Worm (Caenorhabditis elegans) whole organism, L3 larva: ENCODE measurements around the gene H03E18.1.

ENCODE experiments used
- R02D3.7 ChIP-seq: fragments of 150-350 bp; optimal IDR thresholded peaks from 2 replicates; lab custom pipeline; 2014; ENCODE audit warnings: missing biosample characterization, missing genetic modification characterization
- daf-12 ChIP-seq: fragments of 150-350 bp; optimal IDR thresholded peaks from 2 replicates; lab custom pipeline; 2014; ENCODE audit warnings: missing biosample characterization, missing genetic modification reagents, missing genetic modification characterization
- fos-1 ChIP-seq: fragments of 150-350 bp; optimal IDR thresholded peaks from 2 replicates; lab custom pipeline; 2014; ENCODE audit warnings: missing biosample characterization, missing genetic modification characterization
- lin-39 ChIP-seq: fragments of 150-350 bp; optimal IDR thresholded peaks from 2 replicates; lab custom pipeline; 2018; ENCODE audit warnings: missing biosample characterization, missing genetic modification reagents, missing genetic modification characterization
- mml-1 ChIP-seq: fragments of 150-350 bp; sonication (generic microtip); optimal IDR thresholded peaks from 3 replicates; lab custom pipeline; 2014; ENCODE audit warnings: missing biosample characterization, missing genetic modification characterization
- nfya-1 ChIP-seq: sonication (generic microtip); optimal IDR thresholded peaks from 2 replicates; lab custom pipeline; 2017; ENCODE audit warnings: missing genetic modification characterization, mild to moderate bottlenecking, missing compliant biosample characterization, antibody characterized with exemption, moderate library complexity; ENCODE audit not compliant: insufficient read depth
- nhr-12 ChIP-seq: fragments of 150-350 bp; optimal IDR thresholded peaks from 2 replicates; lab custom pipeline; 2014; ENCODE audit warnings: missing biosample characterization, missing genetic modification characterization
- nhr-23 ChIP-seq: fragments of 150-350 bp; optimal IDR thresholded peaks from 2 replicates; lab custom pipeline; 2014; ENCODE audit warnings: missing biosample characterization, missing genetic modification reagents, missing genetic modification characterization
- nhr-77 ChIP-seq: fragments of 150-350 bp; optimal IDR thresholded peaks from 2 replicates; lab custom pipeline; 2014; ENCODE audit warnings: missing biosample characterization, missing genetic modification characterization
- pqm-1 ChIP-seq: fragments of 150-350 bp; optimal IDR thresholded peaks from 2 replicates; lab custom pipeline; 2017; ENCODE audit warnings: missing biosample characterization, missing genetic modification characterization, inconsistent platforms
- unc-62 ChIP-seq: fragments of 150-350 bp; sonication (generic microtip); optimal IDR thresholded peaks from 4 replicates; lab custom pipeline; 2014; ENCODE audit warnings: missing biosample characterization, missing genetic modification reagents, missing genetic modification characterization
- ztf-11 ChIP-seq: fragments of 150-350 bp; optimal IDR thresholded peaks from 2 replicates; lab custom pipeline; 2014; ENCODE audit warnings: missing biosample characterization, missing genetic modification characterization

- TF ChIP-seq pqm-1 (tag; lab: Kevin White, UChicago) (no peak), nhr-77 (tag; lab: Kevin White, UChicago) (no peak), daf-12 (tag; lab: Kevin White, UChicago) (no peak), nhr-23 (tag; lab: Kevin White, UChicago) (no peak), lin-39 (tag; lab: Kevin White, UChicago) (no peak), R02D3.7 (tag; lab: Kevin White, UChicago) (no peak), nhr-12 (tag; lab: Kevin White, UChicago) (no peak), fos-1 (no peak), nfya-1 (tag; lab: Kevin White, UChicago) (no peak), unc-62 (GFP tag; lab: Kevin White, UChicago) (no peak), mml-1 (no peak), ztf-11 (tag; lab: Kevin White, UChicago) (no peak)
Measured at ce11 chrX:8460958-8461357, 46.7 kb upstream of the H03E18.1 start.
